Worm (Caenorhabditis elegans) whole organism, L3 larva: ENCODE data around the gene mbl-1.

Experiments
- R02D3.7 ChIP-seq: fragments of 150-350 bp; optimal IDR thresholded peaks from 2 replicates; lab custom pipeline; 2014; ENCODE audit warnings: missing biosample characterization, missing genetic modification characterization
- ZK546.5 ChIP-seq: sonication (generic microtip); optimal IDR thresholded peaks from 2 replicates; lab custom pipeline; 2017; ENCODE audit warnings: missing biosample characterization, missing genetic modification characterization
- ama-1 ChIP-seq: fragments of 150-350 bp; optimal IDR thresholded peaks from 2 replicates; lab custom pipeline; 2018
- ceh-16 ChIP-seq: sonication (generic microtip); optimal IDR thresholded peaks from 2 replicates; lab custom pipeline; 2017; ENCODE audit warnings: missing biosample characterization, missing genetic modification characterization
- ceh-28 ChIP-seq: fragments of 150-350 bp; optimal IDR thresholded peaks from 2 replicates; lab custom pipeline; 2014; ENCODE audit warnings: missing biosample characterization, missing genetic modification reagents, missing genetic modification characterization
- ceh-9 ChIP-seq: sonication (generic microtip); optimal IDR thresholded peaks from 2 replicates; lab custom pipeline; 2018; ENCODE audit warnings: missing biosample characterization, missing genetic modification characterization
- daf-12 ChIP-seq: fragments of 150-350 bp; optimal IDR thresholded peaks from 2 replicates; lab custom pipeline; 2014; ENCODE audit warnings: missing biosample characterization, missing genetic modification reagents, missing genetic modification characterization
- egl-27 ChIP-seq: sonication (generic microtip); optimal IDR thresholded peaks from 4 replicates; lab custom pipeline; 2017; ENCODE audit warnings: missing biosample characterization, missing genetic modification reagents, missing genetic modification characterization
- egl-5 ChIP-seq: fragments of 150-350 bp; optimal IDR thresholded peaks from 2 replicates; lab custom pipeline; 2017; ENCODE audit warnings: missing biosample characterization, missing genetic modification reagents, missing genetic modification characterization, inconsistent platforms
- elt-1 ChIP-seq: fragments of 150-350 bp; optimal IDR thresholded peaks from 2 replicates; lab custom pipeline; 2014; ENCODE audit warnings: missing biosample characterization, missing genetic modification characterization
- elt-2 ChIP-seq: sonication (generic microtip); optimal IDR thresholded peaks from 2 replicates; lab custom pipeline; 2016; ENCODE audit warnings: missing genetic modification reagents, mild to moderate bottlenecking, missing genetic modification characterization, missing compliant biosample characterization
- elt-3 ChIP-seq, 3 experiments: fragments of 150-350 bp in 1 of 3; sonication (generic microtip) in 2 of 3; optimal IDR thresholded peaks; 2 replicates in 2 of 3; 4 replicates in 1 of 3; lab custom pipeline; 2014 to 2017; ENCODE audit warnings: missing biosample characterization in 3 of 3, missing genetic modification characterization in 3 of 3
- eor-1 ChIP-seq, 2 experiments: fragments of 150-350 bp; optimal IDR thresholded peaks; 2 replicates each; lab custom pipeline; 2014 to 2018; ENCODE audit warnings: missing biosample characterization in 2 of 2, missing genetic modification characterization in 2 of 2
- fkh-10 ChIP-seq: sonication (generic microtip); optimal IDR thresholded peaks from 2 replicates; lab custom pipeline; 2017; ENCODE audit warnings: missing biosample characterization, missing genetic modification reagents, missing genetic modification characterization
- fkh-2 ChIP-seq: fragments of 150-350 bp; optimal IDR thresholded peaks from 2 replicates; lab custom pipeline; 2014; ENCODE audit warnings: missing biosample characterization, missing genetic modification reagents, missing genetic modification characterization
- fos-1 ChIP-seq: fragments of 150-350 bp; optimal IDR thresholded peaks from 2 replicates; lab custom pipeline; 2014; ENCODE audit warnings: missing biosample characterization, missing genetic modification characterization
- hmg-11 ChIP-seq: sonication (generic microtip); optimal IDR thresholded peaks from 2 replicates; lab custom pipeline; 2016; ENCODE audit warnings: missing genetic modification characterization, missing compliant biosample characterization
- jun-1 ChIP-seq: fragments of 150-350 bp; optimal IDR thresholded peaks from 2 replicates; lab custom pipeline; 2014; ENCODE audit warnings: missing biosample characterization, missing genetic modification reagents, missing genetic modification characterization
- lin-15B ChIP-seq: fragments of 150-350 bp; optimal IDR thresholded peaks from 2 replicates; lab custom pipeline; 2014; ENCODE audit warnings: missing biosample characterization, missing genetic modification characterization
- lin-39 ChIP-seq: fragments of 150-350 bp; optimal IDR thresholded peaks from 2 replicates; lab custom pipeline; 2018; ENCODE audit warnings: missing biosample characterization, missing genetic modification reagents, missing genetic modification characterization
- lsy-12 ChIP-seq: sonication (generic microtip); optimal IDR thresholded peaks from 2 replicates; lab custom pipeline; 2016; ENCODE audit warnings: mild to moderate bottlenecking, missing genetic modification characterization, missing compliant biosample characterization
- mdl-1 ChIP-seq: fragments of 150-350 bp; optimal IDR thresholded peaks from 2 replicates; lab custom pipeline; 2014; ENCODE audit warnings: missing biosample characterization, missing genetic modification characterization
- mml-1 ChIP-seq: fragments of 150-350 bp; sonication (generic microtip); optimal IDR thresholded peaks from 3 replicates; lab custom pipeline; 2014; ENCODE audit warnings: missing biosample characterization, missing genetic modification characterization
- nfya-1 ChIP-seq: sonication (generic microtip); optimal IDR thresholded peaks from 2 replicates; lab custom pipeline; 2017; ENCODE audit warnings: missing genetic modification characterization, mild to moderate bottlenecking, missing compliant biosample characterization, antibody characterized with exemption, moderate library complexity; ENCODE audit not compliant: insufficient read depth
- nhr-11 ChIP-seq: fragments of 150-350 bp; optimal IDR thresholded peaks from 2 replicates; lab custom pipeline; 2014; ENCODE audit warnings: missing biosample characterization, missing genetic modification characterization
- nhr-12 ChIP-seq: fragments of 150-350 bp; optimal IDR thresholded peaks from 2 replicates; lab custom pipeline; 2014; ENCODE audit warnings: missing biosample characterization, missing genetic modification characterization
- nhr-23 ChIP-seq: fragments of 150-350 bp; optimal IDR thresholded peaks from 2 replicates; lab custom pipeline; 2014; ENCODE audit warnings: missing biosample characterization, missing genetic modification reagents, missing genetic modification characterization
- nhr-237 ChIP-seq: fragments of 150-350 bp; optimal IDR thresholded peaks from 2 replicates; lab custom pipeline; 2014; ENCODE audit warnings: missing biosample characterization, missing genetic modification characterization
- nhr-25 ChIP-seq: sonication (generic microtip); optimal IDR thresholded peaks from 2 replicates; lab custom pipeline; 2017; ENCODE audit warnings: missing biosample characterization, missing genetic modification characterization
- nhr-28 ChIP-seq: fragments of 150-350 bp; optimal IDR thresholded peaks from 2 replicates; lab custom pipeline; 2014; ENCODE audit warnings: missing biosample characterization, missing genetic modification characterization
- nhr-43 ChIP-seq: sonication (generic microtip); optimal IDR thresholded peaks from 2 replicates; lab custom pipeline; 2016; ENCODE audit warnings: mild to moderate bottlenecking, missing genetic modification characterization, missing compliant biosample characterization; ENCODE audit not compliant: poor library complexity, severe bottlenecking
- nhr-67 ChIP-seq: fragments of 150-350 bp; optimal IDR thresholded peaks from 2 replicates; lab custom pipeline; 2014; ENCODE audit warnings: missing biosample characterization, missing genetic modification characterization
- nhr-76 ChIP-seq: fragments of 150-350 bp; sonication (generic microtip); optimal IDR thresholded peaks from 5 replicates; lab custom pipeline; 2014; ENCODE audit warnings: missing biosample characterization, missing genetic modification characterization
- pha-4 ChIP-seq: fragments of 150-350 bp; optimal IDR thresholded peaks from 2 replicates; lab custom pipeline; 2014; ENCODE audit warnings: missing biosample characterization, missing genetic modification reagents, missing genetic modification characterization
- pqm-1 ChIP-seq: fragments of 150-350 bp; optimal IDR thresholded peaks from 2 replicates; lab custom pipeline; 2017; ENCODE audit warnings: missing biosample characterization, missing genetic modification characterization, inconsistent platforms
- sea-2 ChIP-seq: fragments of 150-350 bp; sonication (generic microtip); optimal IDR thresholded peaks from 4 replicates; lab custom pipeline; 2014; ENCODE audit warnings: missing biosample characterization, missing genetic modification reagents, missing genetic modification characterization
- skn-1 ChIP-seq: fragments of 150-350 bp; optimal IDR thresholded peaks from 2 replicates; lab custom pipeline; 2014; ENCODE audit warnings: missing biosample characterization, missing genetic modification characterization
- snpc-4 ChIP-seq: fragments of 150-350 bp; optimal IDR thresholded peaks from 2 replicates; lab custom pipeline; 2014; ENCODE audit warnings: missing biosample characterization, missing genetic modification characterization
- tbx-2 ChIP-seq: sonication (generic microtip); optimal IDR thresholded peaks from 2 replicates; lab custom pipeline; 2016; ENCODE audit warnings: mild to moderate bottlenecking, missing genetic modification characterization, missing compliant biosample characterization
- unc-62 ChIP-seq: fragments of 150-350 bp; sonication (generic microtip); optimal IDR thresholded peaks from 4 replicates; lab custom pipeline; 2014; ENCODE audit warnings: missing biosample characterization, missing genetic modification reagents, missing genetic modification characterization
- ztf-11 ChIP-seq: fragments of 150-350 bp; optimal IDR thresholded peaks from 2 replicates; lab custom pipeline; 2014; ENCODE audit warnings: missing biosample characterization, missing genetic modification characterization
- ztf-4 ChIP-seq: fragments of 150-350 bp; optimal IDR thresholded peaks from 2 replicates; lab custom pipeline; 2014; ENCODE audit warnings: missing biosample characterization, missing genetic modification characterization

mbl-1 gene

DNA sequence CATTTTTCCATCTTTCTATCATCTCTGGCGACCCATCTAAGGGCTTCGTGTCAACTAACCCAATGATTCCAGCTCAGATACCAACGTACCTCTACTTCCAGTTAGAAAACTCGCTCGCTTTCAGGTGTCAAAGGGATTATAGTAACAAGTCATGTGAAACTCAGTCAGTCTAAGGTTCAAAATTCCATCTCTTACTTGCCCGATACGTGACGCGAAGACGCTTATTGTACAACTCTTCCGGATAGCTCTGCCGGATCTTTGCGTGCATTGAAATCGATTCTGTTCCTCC lies 48.1 kb upstream of the mbl-1 start:
- TF ChIP-seq nhr-25 (tag; lab: Kevin White, UChicago) (peak; percentile 17), nhr-11 (no peak), ama-1 (lab: Kevin White, UChicago) (peak; percentile 94)

DNA sequence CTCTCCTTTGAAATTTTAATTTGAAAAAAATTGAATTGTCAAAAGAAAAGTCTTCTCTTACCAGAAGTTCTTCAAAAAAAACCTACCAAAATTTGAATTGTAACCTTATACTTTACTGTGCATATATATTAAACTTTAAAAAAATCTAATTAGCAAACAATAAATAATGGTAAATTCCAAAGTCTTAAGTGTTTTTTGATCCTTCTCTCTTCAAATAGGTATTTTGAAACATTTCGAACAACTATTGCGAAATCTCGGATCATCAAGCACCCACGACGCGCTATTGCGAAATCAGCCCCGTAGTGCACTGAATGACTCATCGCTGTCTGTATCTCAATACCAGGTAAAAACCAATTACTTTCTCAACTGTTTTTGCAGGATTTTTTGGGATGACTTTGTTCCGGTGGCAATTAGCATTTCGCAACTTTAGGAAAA lies 47.7 kb upstream of the mbl-1 start:
- TF ChIP-seq egl-5 (tag; lab: Kevin White, UChicago) (peak; percentile 91), nhr-12 (no peak), elt-1 (tag; lab: Kevin White, UChicago) (no peak), nhr-25 (tag; lab: Kevin White, UChicago) (peak; percentile 99), skn-1 (tag; lab: Kevin White, UChicago) (peak; percentile 55), nhr-11 (peak; percentile 29), fos-1 (tag; lab: Kevin White, UChicago) (peak; percentile 92), snpc-4 (tag; lab: Kevin White, UChicago) (no peak), nhr-76 (tag; lab: Kevin White, UChicago) (peak; percentile 3), nhr-43 (tag; lab: Kevin White, UChicago) (peak; percentile 77), elt-2 (peak; percentile 55), sea-2 (GFP tag; lab: Kevin White, UChicago) (no peak), nhr-23 (tag; lab: Kevin White, UChicago) (peak; percentile 37), ztf-11 (peak; percentile 56), lin-39 (tag; lab: Kevin White, UChicago) (peak; percentile 85), lin-15B (tag; lab: Kevin White, UChicago) (peak; percentile 5), lsy-12 (tag; lab: Kevin White, UChicago) (peak; percentile 78), daf-12 (no peak), ceh-16 (tag; lab: Kevin White, UChicago) (peak; percentile 54), pqm-1 (no peak), eor-1 (tag; optimal IDR thresholded peaks at IDR 0.05; lab: Kevin White, UChicago) (peak in 1 of 2 experiments; percentile 61), nhr-67 (no peak), elt-3 (tag; optimal IDR thresholded peaks at IDR 0.05; lab: Kevin White, UChicago) (peak in 2 of 3 experiments; percentile 60 to 94), R02D3.7 (no peak), ZK546.5 (tag; lab: Kevin White, UChicago) (no peak), mdl-1 (no peak), ama-1 (lab: Kevin White, UChicago) (peak; percentile 100), pha-4 (tag; lab: Kevin White, UChicago) (peak; percentile 75), ceh-28 (tag; lab: Kevin White, UChicago) (no peak), jun-1 (tag; lab: Kevin White, UChicago) (peak; percentile 85), fkh-2 (tag; lab: Kevin White, UChicago) (no peak), nfya-1 (tag; lab: Kevin White, UChicago) (peak; percentile 66), ztf-4 (tag; lab: Kevin White, UChicago) (peak; percentile 88)

DNA sequence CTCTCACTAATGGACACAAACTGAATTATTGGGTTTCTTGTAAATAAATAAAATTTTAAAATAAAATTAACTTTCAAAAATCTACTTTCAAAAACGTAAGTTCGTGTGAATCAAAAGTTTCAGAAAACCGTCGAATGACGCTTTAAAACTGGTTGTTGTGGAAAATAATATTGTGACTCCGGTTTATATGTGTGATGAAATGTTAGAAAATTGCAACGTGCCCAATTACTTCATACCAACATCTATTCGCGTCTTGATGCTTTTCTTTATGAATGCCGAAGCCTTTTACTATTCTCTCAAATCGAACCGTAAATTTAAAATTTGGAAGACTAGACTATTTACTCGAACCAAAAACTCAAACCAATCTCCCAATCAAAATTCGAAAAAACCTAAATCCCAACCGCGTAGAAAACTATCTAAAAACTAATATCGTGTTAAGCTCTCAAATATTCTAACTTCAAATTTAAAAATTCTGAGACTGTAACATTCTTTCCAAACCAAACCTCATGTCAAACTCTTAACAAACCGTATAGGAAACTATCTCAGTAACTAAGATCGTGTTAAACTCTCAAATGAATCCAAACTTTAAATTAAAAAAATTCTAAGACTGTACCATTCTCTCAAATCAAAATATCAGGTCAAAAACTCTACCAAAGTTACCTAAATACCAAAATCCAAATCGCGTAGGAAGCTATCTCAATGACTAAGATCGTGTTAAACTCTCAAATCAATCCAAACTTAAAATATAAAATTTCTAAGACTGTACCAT lies 47.0 kb upstream of the mbl-1 start:
- TF ChIP-seq unc-62 (GFP tag; lab: Kevin White, UChicago): no peak
- TF ChIP-seq nhr-25 (tag; lab: Kevin White, UChicago): peak; percentile 79
- no peak for TF ChIP-seq elt-1 (tag; lab: Kevin White, UChicago)
- no peak for TF ChIP-seq nhr-11
- no peak for TF ChIP-seq mdl-1
- no peak for TF ChIP-seq elt-3 (tag; optimal IDR thresholded peaks at IDR 0.05; lab: Kevin White, UChicago)
- no peak for TF ChIP-seq ceh-28 (tag; lab: Kevin White, UChicago)
- no peak for TF ChIP-seq daf-12
- TF ChIP-seq ZK546.5 (tag; lab: Kevin White, UChicago): no peak
- peak; percentile 15 for TF ChIP-seq elt-2
- TF ChIP-seq lsy-12 (tag; lab: Kevin White, UChicago): peak; percentile 18
- peak; percentile 33 for TF ChIP-seq egl-5 (tag; lab: Kevin White, UChicago)
- no peak for TF ChIP-seq nhr-76 (tag; lab: Kevin White, UChicago)
- peak; percentile 100 for TF ChIP-seq ama-1 (lab: Kevin White, UChicago)
- no peak for TF ChIP-seq pqm-1
- no peak for TF ChIP-seq nhr-237 (tag; lab: Kevin White, UChicago)
- TF ChIP-seq jun-1 (tag; lab: Kevin White, UChicago): peak; percentile 12
- TF ChIP-seq fkh-10 (GFP tag; lab: Kevin White, UChicago): no peak
- no peak for TF ChIP-seq R02D3.7
- TF ChIP-seq ceh-16 (tag; lab: Kevin White, UChicago): no peak
- TF ChIP-seq fos-1 (tag; lab: Kevin White, UChicago): no peak
- no peak for TF ChIP-seq ceh-9
- TF ChIP-seq hmg-11 (tag; lab: Kevin White, UChicago): no peak
- peak; percentile 20 for TF ChIP-seq fkh-2 (tag; lab: Kevin White, UChicago)
- TF ChIP-seq nhr-12: no peak
- no peak for TF ChIP-seq lin-15B (tag; lab: Kevin White, UChicago)
- peak; percentile 55 for TF ChIP-seq nhr-67
- peak; percentile 66 for TF ChIP-seq nhr-43 (tag; lab: Kevin White, UChicago)
- TF ChIP-seq ztf-4 (tag; lab: Kevin White, UChicago): peak; percentile 10
- peak; percentile 21 for TF ChIP-seq nfya-1 (tag; lab: Kevin White, UChicago)
- no peak for TF ChIP-seq tbx-2 (tag; lab: Kevin White, UChicago)
- no peak for TF ChIP-seq ztf-11
- TF ChIP-seq egl-27 (tag; lab: Kevin White, UChicago): no peak
- TF ChIP-seq skn-1 (tag; lab: Kevin White, UChicago): peak; percentile 40
- no peak for TF ChIP-seq nhr-28 (tag; lab: Kevin White, UChicago)
- TF ChIP-seq mml-1 (tag; lab: Kevin White, UChicago): no peak
- TF ChIP-seq nhr-23 (tag; lab: Kevin White, UChicago): peak; percentile 39
- peak; percentile 87 for TF ChIP-seq pha-4 (tag; lab: Kevin White, UChicago)
- peak; percentile 83 for TF ChIP-seq lin-39 (tag; lab: Kevin White, UChicago)
- TF ChIP-seq snpc-4 (tag; lab: Kevin White, UChicago): no peak
- peak in 1 of 2 experiments; percentile 32 for TF ChIP-seq eor-1 (tag; optimal IDR thresholded peaks at IDR 0.05; lab: Kevin White, UChicago)
